Worm (Caenorhabditis elegans): Measurements from ENCODE around the gene F58A3.4.

Gene F58A3.4

DNA sequence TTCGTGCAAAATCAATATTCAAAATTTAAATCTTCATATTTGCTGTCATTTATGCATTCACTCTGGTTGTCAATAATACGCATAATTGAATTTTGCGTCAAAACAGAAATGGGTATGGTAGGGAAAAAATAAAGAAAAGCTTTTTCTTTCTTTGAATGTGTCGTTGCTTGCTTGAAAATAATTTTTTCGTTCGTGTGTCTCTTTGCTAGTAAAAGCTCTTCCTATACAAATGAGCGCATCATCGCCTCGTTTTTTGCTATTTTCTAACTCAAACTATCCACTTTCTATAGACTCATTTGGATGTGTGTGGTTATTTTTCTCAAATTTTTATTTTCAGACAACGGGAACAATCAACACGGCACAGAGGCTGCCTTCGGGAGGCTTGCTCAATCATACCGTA lies 18.2 kb upstream of the F58A3.4 start, which contains the start of gene ldb-1:
ldb-1 (plus strand) TSS at position 301 of the 400 bp plus-strand sequence.
- TF ChIP-seq ham-2 (GFP tag; optimal IDR thresholded peaks at IDR 0.05) (no peak), snpc-4 (tag; optimal IDR thresholded peaks at IDR 0.05) (no peak), nhr-237 (tag; optimal IDR thresholded peaks at IDR 0.05) (no peak), zip-8 (tag; optimal IDR thresholded peaks at IDR 0.05) (no peak), elt-1 (tag; optimal IDR thresholded peaks at IDR 0.05; ENCODE audit: borderline replicate concordance, insufficient read depth) (no peak), ceh-43 (GFP tag; optimal IDR thresholded peaks at IDR 0.05) (no peak), nhr-12 (tag; optimal IDR thresholded peaks at IDR 0.05) (no peak), flh-1 (GFP tag; optimal IDR thresholded peaks at IDR 0.05) (no peak), ces-1 (GFP tag; optimal IDR thresholded peaks at IDR 0.05) (no peak), ceh-39 (tag; optimal IDR thresholded peaks at IDR 0.05) (no peak)

DNA sequence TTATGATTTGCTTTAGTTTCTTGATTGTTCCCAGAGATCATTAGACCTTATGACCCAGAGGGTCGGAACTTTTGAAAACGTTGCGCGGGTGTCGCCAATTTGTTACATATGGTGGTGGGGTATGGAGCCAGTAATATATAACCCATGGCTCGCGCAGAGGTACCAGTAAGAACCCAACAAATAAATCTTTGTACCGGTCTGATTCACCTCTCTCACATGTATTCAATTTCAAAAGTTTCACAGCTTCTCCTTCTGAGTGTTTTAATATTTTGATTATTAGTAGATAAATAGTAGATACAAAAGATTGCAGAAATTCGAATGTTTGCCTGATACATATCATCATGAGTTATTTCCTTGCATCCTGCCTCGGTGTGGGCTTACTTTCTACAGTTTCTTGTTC lies 5.6 kb upstream of the F58A3.4 start, which contains the start of gene egl-15:
egl-15 (plus strand) TSS at position 301 of the 400 bp plus-strand sequence.
- no peak for TF ChIP-seq bed-3 (GFP tag; optimal IDR thresholded peaks at IDR 0.05)
- TF ChIP-seq pha-4 (tag; optimal IDR thresholded peaks at IDR 0.05) = no peak
- no peak for TF ChIP-seq snpc-4 (tag; optimal IDR thresholded peaks at IDR 0.05)
- no peak for TF ChIP-seq zip-8 (tag; optimal IDR thresholded peaks at IDR 0.05)
- no peak for TF ChIP-seq ces-1 (GFP tag; optimal IDR thresholded peaks at IDR 0.05)
- no peak for TF ChIP-seq unc-62 (GFP tag; optimal IDR thresholded peaks at IDR 0.05)
- no peak for TF ChIP-seq ceh-39 (tag; optimal IDR thresholded peaks at IDR 0.05)
- TF ChIP-seq ham-2 (GFP tag; optimal IDR thresholded peaks at IDR 0.05) = no peak
- TF ChIP-seq drap-1 (GFP tag; optimal IDR thresholded peaks at IDR 0.05) = no peak
- no peak for TF ChIP-seq lin-32 (GFP tag; optimal IDR thresholded peaks at IDR 0.05)

DNA sequence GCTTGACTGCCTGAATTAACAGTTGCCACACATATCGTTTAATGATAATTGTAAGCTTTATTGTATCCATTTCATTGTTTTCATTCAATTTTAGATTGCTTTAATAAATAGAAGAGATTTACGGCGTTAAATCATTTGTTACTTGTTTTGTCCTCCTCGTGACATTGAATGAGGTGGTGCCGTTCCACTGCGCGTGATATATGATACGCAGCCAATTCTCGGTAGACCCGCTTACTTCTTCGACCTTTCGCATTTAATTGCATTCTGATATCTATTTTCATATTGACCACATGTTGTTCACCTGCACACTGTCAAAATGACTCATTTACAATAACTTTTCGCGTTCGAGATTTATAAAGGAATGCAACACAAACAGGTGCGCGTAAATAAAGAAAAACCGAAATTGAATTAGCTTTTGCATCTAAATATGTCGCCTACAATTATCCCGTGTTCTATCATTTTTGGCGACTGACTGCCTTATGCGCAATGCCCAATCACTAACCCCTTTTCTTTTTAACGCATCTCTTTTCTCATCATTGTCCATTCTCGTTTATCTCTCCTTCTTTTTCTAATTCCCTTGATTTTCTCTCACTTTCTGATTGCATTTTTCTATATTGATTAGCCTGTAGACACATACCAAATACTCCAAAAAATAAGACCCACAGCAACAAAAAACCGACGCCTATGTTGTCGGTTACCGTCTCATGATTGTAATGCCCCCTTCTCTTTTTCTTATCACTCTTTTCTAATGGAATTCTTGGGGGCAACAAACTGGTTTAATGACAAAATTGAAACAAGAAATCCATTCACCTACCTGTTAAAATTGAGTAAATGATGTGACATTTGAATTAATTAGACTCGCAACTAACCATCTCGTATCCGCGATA lies 4.2 kb upstream of the F58A3.4 start:
- no peak for TF ChIP-seq sem-2 (GFP tag; optimal IDR thresholded peaks at IDR 0.05)
- TF ChIP-seq elt-1 (tag; optimal IDR thresholded peaks at IDR 0.05; ENCODE audit: borderline replicate concordance, insufficient read depth) = no peak

DNA sequence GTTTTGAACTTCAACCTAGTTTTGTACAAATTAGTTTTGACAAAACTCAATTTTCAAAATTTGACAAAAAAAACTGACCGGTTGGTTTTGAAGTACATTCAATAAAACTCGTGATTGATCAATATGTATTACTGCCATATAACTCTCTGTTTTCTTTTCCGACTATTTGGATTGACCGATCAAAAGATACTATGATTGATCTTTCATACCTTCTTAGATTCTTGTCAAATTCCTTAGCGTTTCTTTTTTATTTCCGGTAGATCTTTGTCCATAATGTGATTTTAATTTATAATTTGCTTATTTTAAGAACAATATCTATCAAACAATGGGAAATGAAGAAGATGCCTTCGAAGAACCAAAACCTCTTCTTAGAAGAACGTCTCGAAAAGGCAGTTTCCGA lies 1.9 kb upstream of the F58A3.4 start, which contains the start of gene F58A3.3:
F58A3.3 (plus strand) TSS at position 301 of the 400 bp plus-strand sequence.
- no peak for TF ChIP-seq mls-2 (tag; optimal IDR thresholded peaks at IDR 0.05)
- TF ChIP-seq sem-2 (GFP tag; optimal IDR thresholded peaks at IDR 0.05) = no peak
- TF ChIP-seq sptf-1 (tag; optimal IDR thresholded peaks at IDR 0.05) = no peak
- no peak for TF ChIP-seq ztf-11 (tag; optimal IDR thresholded peaks at IDR 0.05)
- no peak for TF ChIP-seq snpc-4 (tag; optimal IDR thresholded peaks at IDR 0.05)
- no peak for TF ChIP-seq pha-4 (tag; optimal IDR thresholded peaks at IDR 0.05)
- no peak for TF ChIP-seq nhr-12 (tag; optimal IDR thresholded peaks at IDR 0.05)
- TF ChIP-seq ceh-39 (tag; optimal IDR thresholded peaks at IDR 0.05) = no peak
- no peak for TF ChIP-seq tbx-8 (GFP tag; optimal IDR thresholded peaks at IDR 0.05)
- TF ChIP-seq ceh-43 (GFP tag; optimal IDR thresholded peaks at IDR 0.05) = no peak
- no peak for TF ChIP-seq elt-1 (tag; optimal IDR thresholded peaks at IDR 0.05; ENCODE audit: borderline replicate concordance, insufficient read depth)
- TF ChIP-seq blmp-1 (tag; optimal IDR thresholded peaks at IDR 0.05) = no peak
- no peak for TF ChIP-seq unc-39 (tag; optimal IDR thresholded peaks at IDR 0.05)
- no peak for TF ChIP-seq unc-62 (GFP tag; optimal IDR thresholded peaks at IDR 0.05)
- no peak for TF ChIP-seq ceh-83 (GFP tag; optimal IDR thresholded peaks at IDR 0.05)
- no peak for TF ChIP-seq hlh-1 (tag; optimal IDR thresholded peaks at IDR 0.05)
- TF ChIP-seq M03D4.4 (tag; optimal IDR thresholded peaks at IDR 0.05) = no peak
- no peak for TF ChIP-seq drap-1 (GFP tag; optimal IDR thresholded peaks at IDR 0.05)
- TF ChIP-seq bed-3 (GFP tag; optimal IDR thresholded peaks at IDR 0.05) = no peak

DNA sequence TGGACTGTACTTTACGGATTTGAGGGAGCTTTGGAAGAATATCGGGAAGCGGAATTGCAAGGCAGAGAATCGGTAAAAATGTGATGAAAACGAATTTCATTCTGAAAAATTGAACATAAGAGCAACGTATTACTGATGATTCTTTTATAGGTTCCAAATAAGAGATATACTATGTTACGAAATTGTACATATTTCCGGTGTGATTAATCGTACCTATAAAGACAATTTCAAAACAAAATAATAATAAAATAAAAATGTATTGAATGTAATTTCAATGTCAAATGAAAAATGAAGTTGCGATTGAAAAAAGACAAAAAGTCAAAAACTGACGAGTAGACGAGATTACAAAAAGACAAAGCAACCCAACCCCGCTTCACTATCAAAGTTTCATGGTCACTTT lies 1.5 kb downstream of the F58A3.4 start, which contains the start of gene ttr-31:
ttr-31 (minus strand) TSS at position 101 of the 400 bp plus-strand sequence.
- TF ChIP-seq lsy-2 (tag; optimal IDR thresholded peaks at IDR 0.05) = no peak
- TF ChIP-seq nhr-237 (tag; optimal IDR thresholded peaks at IDR 0.05) = no peak
- TF ChIP-seq ham-2 (GFP tag; optimal IDR thresholded peaks at IDR 0.05) = no peak
- TF ChIP-seq bed-3 (GFP tag; optimal IDR thresholded peaks at IDR 0.05) = no peak
- no peak for TF ChIP-seq unc-62 (GFP tag; optimal IDR thresholded peaks at IDR 0.05)
- no peak for TF ChIP-seq ceh-83 (GFP tag; optimal IDR thresholded peaks at IDR 0.05)
- no peak for TF ChIP-seq sptf-1 (tag; optimal IDR thresholded peaks at IDR 0.05)
- TF ChIP-seq pha-4 (tag; optimal IDR thresholded peaks at IDR 0.05) = no peak
- no peak for TF ChIP-seq cnd-1 (tag; optimal IDR thresholded peaks at IDR 0.05)
- TF ChIP-seq lin-32 (GFP tag; optimal IDR thresholded peaks at IDR 0.05) = no peak
- TF ChIP-seq snpc-4 (tag; optimal IDR thresholded peaks at IDR 0.05) = no peak
- no peak for TF ChIP-seq nhr-12 (tag; optimal IDR thresholded peaks at IDR 0.05)

Measured in whole organism, mixed stage, embryonic.